Fruit fly (Drosophila melanogaster) whole organism, embryonic: ENCODE measurements around the gene CG14715.

Experiments used
- CG1024 ChIP-seq: fragments of 200-800 bp; sonication (Bioruptor generic); IDR thresholded peaks from 2 replicates; pipeline ENCODE4 v1.3.6; 2022; ENCODE audit warnings: missing biosample characterization, missing genetic modification characterization
- CG10654 ChIP-seq: fragments of 200-800 bp; sonication (Bioruptor generic); optimal IDR thresholded peaks from 2 replicates; lab custom pipeline; 2016; ENCODE audit warnings: missing biosample characterization, missing genetic modification characterization
- CG11504 ChIP-seq: fragments of 200-800 bp; sonication (Bioruptor generic); optimal IDR thresholded peaks from 3 replicates; lab custom pipeline; 2019; ENCODE audit warnings: missing biosample characterization, mild to moderate bottlenecking, missing genetic modification characterization, moderate library complexity
- CG12236 ChIP-seq: fragments of 200-800 bp; sonication (Bioruptor generic); optimal IDR thresholded peaks from 2 replicates; lab custom pipeline; 2016; ENCODE audit warnings: missing biosample characterization, missing genetic modification characterization
- CG1233 ChIP-seq: fragments of 200-800 bp; sonication (Bioruptor generic); optimal IDR thresholded peaks from 4 replicates; lab custom pipeline; 2018; ENCODE audit warnings: missing biosample characterization, mild to moderate bottlenecking, missing genetic modification characterization
- CG13287 ChIP-seq: fragments of 200-800 bp; sonication (Bioruptor generic); IDR thresholded peaks from 2 replicates; pipeline ENCODE4 v1.3.6; 2022; ENCODE audit warnings: missing biosample characterization, missing genetic modification characterization; ENCODE audit not compliant: partially characterized antibody
- CG13894 ChIP-seq: fragments of 200-800 bp; sonication (Bioruptor generic); optimal IDR thresholded peaks from 3 replicates; lab custom pipeline; 2018; ENCODE audit warnings: missing biosample characterization, mild to moderate bottlenecking, missing genetic modification characterization, moderate library complexity
- CG15601 ChIP-seq: fragments of 200-800 bp; sonication (Bioruptor generic); optimal IDR thresholded peaks from 3 replicates; lab custom pipeline; 2019; ENCODE audit warnings: missing biosample characterization, mild to moderate bottlenecking, missing genetic modification characterization, moderate library complexity
- CG2712 ChIP-seq: fragments of 200-800 bp; optimal IDR thresholded peaks from 3 replicates; lab custom pipeline; 2019; ENCODE audit warnings: missing biosample characterization, mild to moderate bottlenecking, missing genetic modification characterization, moderate library complexity
- CG3163 ChIP-seq: fragments of 200-800 bp; sonication (Bioruptor generic); optimal IDR thresholded peaks from 3 replicates; lab custom pipeline; 2016; ENCODE audit warnings: missing biosample characterization, missing genetic modification characterization
- CG33213 ChIP-seq: fragments of 200-800 bp; sonication (Bioruptor generic); optimal IDR thresholded peaks from 3 replicates; lab custom pipeline; 2016; ENCODE audit warnings: missing biosample characterization, missing genetic modification characterization
- CG4282 ChIP-seq: fragments of 200-800 bp; sonication (Bioruptor generic); optimal IDR thresholded peaks from 2 replicates; lab custom pipeline; 2016; ENCODE audit warnings: missing biosample characterization, missing genetic modification characterization
- CG43689 ChIP-seq: fragments of 200-800 bp; sonication (Bioruptor generic); IDR thresholded peaks from 2 replicates; pipeline ENCODE4 v1.3.6; 2022; ENCODE audit warnings: missing biosample characterization, missing genetic modification characterization
- CG4404 ChIP-seq: fragments of 200-800 bp; sonication (Bioruptor generic); IDR thresholded peaks from 2 replicates; pipeline ENCODE4 v1.3.6; 2022; ENCODE audit warnings: missing biosample characterization, missing genetic modification characterization
- CG4730 ChIP-seq: fragments of 200-800 bp; sonication (Bioruptor generic); IDR thresholded peaks from 2 replicates; pipeline ENCODE4 v1.3.6; 2022; ENCODE audit warnings: missing biosample characterization, missing genetic modification characterization
- CG5180 ChIP-seq: fragments of 200-800 bp; sonication (Bioruptor generic); optimal IDR thresholded peaks from 3 replicates; lab custom pipeline; 2017; ENCODE audit warnings: missing biosample characterization, missing genetic modification characterization, mild to moderate bottlenecking, moderate library complexity, missing genetic modification reagents
- CG6254 ChIP-seq: fragments of 200-800 bp; sonication (Bioruptor generic); optimal IDR thresholded peaks from 3 replicates; lab custom pipeline; 2017; ENCODE audit warnings: mild to moderate bottlenecking, missing biosample characterization, missing genetic modification reagents, missing genetic modification characterization
- CG7271 ChIP-seq: fragments of 200-800 bp; sonication (Bioruptor generic); optimal IDR thresholded peaks from 2 replicates; lab custom pipeline; 2018; ENCODE audit warnings: missing biosample characterization, mild to moderate bottlenecking, missing genetic modification characterization, moderate library complexity
- CG8290 ChIP-seq, 3 experiments: fragments of 200-800 bp; sonication (Bioruptor generic); optimal IDR thresholded peaks; 2 replicates each; lab custom pipeline; 2016 to 2019; ENCODE audit warnings: missing biosample characterization in 3 of 3, missing genetic modification characterization in 3 of 3, mild to moderate bottlenecking in 2 of 3, moderate library complexity in 1 of 3
- CG9609 ChIP-seq: fragments of 200-800 bp; sonication (Bioruptor generic); optimal IDR thresholded peaks from 3 replicates; lab custom pipeline; 2016; ENCODE audit warnings: missing biosample characterization, missing genetic modification characterization
- CG9932 ChIP-seq: fragments of 200-800 bp; sonication (Bioruptor generic); IDR thresholded peaks from 2 replicates; pipeline ENCODE4 v1.3.6; 2022; ENCODE audit warnings: missing biosample characterization, missing genetic modification characterization
- Dip2 ChIP-seq: fragments of 200-800 bp; sonication (Bioruptor generic); IDR thresholded peaks from 2 replicates; pipeline ENCODE4 v1.3.6; 2022; ENCODE audit warnings: missing biosample characterization, missing genetic modification characterization
- H15 ChIP-seq: fragments of 200-800 bp; sonication (Bioruptor generic); IDR thresholded peaks from 3 replicates; pipeline ENCODE4 v1.3.6; 2022; ENCODE audit warnings: missing biosample characterization, missing genetic modification characterization
- HHEX ChIP-seq: fragments of 200-800 bp; sonication (Bioruptor generic); optimal IDR thresholded peaks from 3 replicates; lab custom pipeline; 2017; ENCODE audit warnings: missing biosample characterization, mild to moderate bottlenecking, missing genetic modification characterization, missing genetic modification reagents
- Hmx ChIP-seq: fragments of 200-800 bp; sonication (Bioruptor generic); optimal IDR thresholded peaks from 2 replicates; lab custom pipeline; 2016; ENCODE audit warnings: missing biosample characterization, missing genetic modification characterization
- Max ChIP-seq: fragments of 200-800 bp; sonication (Bioruptor generic); optimal IDR thresholded peaks from 2 replicates; lab custom pipeline; 2016; ENCODE audit warnings: missing biosample characterization, mild to moderate bottlenecking, missing genetic modification characterization
- Nf-YA ChIP-seq: fragments of 200-800 bp; sonication (Bioruptor generic); IDR thresholded peaks from 2 replicates; pipeline ENCODE4 v1.3.6; 2022; ENCODE audit warnings: missing biosample characterization, missing genetic modification characterization
- Oaz ChIP-seq: fragments of 200-800 bp; sonication (Bioruptor generic); IDR thresholded peaks from 2 replicates; pipeline ENCODE4 v1.3.6; 2022; ENCODE audit warnings: missing biosample characterization, missing genetic modification characterization
- Pdp1 ChIP-seq, 2 experiments: fragments of 200-800 bp; sonication (Bioruptor generic); optimal IDR thresholded peaks; 3 replicates each; lab custom pipeline; 2016; ENCODE audit warnings: missing biosample characterization in 2 of 2, missing genetic modification characterization in 2 of 2, mild to moderate bottlenecking in 1 of 2, moderate library complexity in 1 of 2
- Xbp1 ChIP-seq: fragments of 200-800 bp; sonication (Bioruptor generic); optimal IDR thresholded peaks from 3 replicates; lab custom pipeline; 2016; ENCODE audit warnings: missing biosample characterization, mild to moderate bottlenecking, missing genetic modification characterization
- al ChIP-seq: fragments of 200-800 bp; sonication (Bioruptor generic); IDR thresholded peaks from 2 replicates; pipeline ENCODE4 v1.3.6; 2022; ENCODE audit warnings: missing biosample characterization, missing genetic modification characterization
- amos ChIP-seq: fragments of 200-800 bp; sonication (Bioruptor generic); IDR thresholded peaks from 2 replicates; pipeline ENCODE4 v1.3.6; 2022; ENCODE audit warnings: missing biosample characterization, missing genetic modification characterization; ENCODE audit not compliant: partially characterized antibody
- ato ChIP-seq: fragments of 200-800 bp; sonication (Bioruptor generic); IDR thresholded peaks from 2 replicates; pipeline ENCODE4 v1.3.6; 2022; ENCODE audit warnings: missing biosample characterization, missing genetic modification characterization; ENCODE audit not compliant: partially characterized antibody
- br ChIP-seq: fragments of >200 bp; optimal IDR thresholded peaks from 2 replicates; lab custom pipeline; 2017
- caup ChIP-seq: fragments of 200-800 bp; sonication (Bioruptor generic); optimal IDR thresholded peaks from 3 replicates; lab custom pipeline; 2017; ENCODE audit warnings: missing biosample characterization, mild to moderate bottlenecking, missing genetic modification characterization, moderate library complexity; ENCODE audit not compliant: severe bottlenecking
- dati ChIP-seq: fragments of 200-800 bp; sonication (Bioruptor generic); IDR thresholded peaks from 2 replicates; pipeline ENCODE4 v1.3.6; 2022; ENCODE audit warnings: missing biosample characterization, missing genetic modification characterization
- dmrt99B ChIP-seq: fragments of 200-800 bp; sonication (Bioruptor generic); optimal IDR thresholded peaks from 2 replicates; lab custom pipeline; 2018; ENCODE audit warnings: missing biosample characterization, mild to moderate bottlenecking, missing genetic modification characterization, moderate library complexity
- gt ChIP-seq: fragments of 200-800 bp; sonication (Bioruptor generic); IDR thresholded peaks from 2 replicates; pipeline ENCODE4 v1.3.6; 2022; ENCODE audit warnings: missing biosample characterization, missing genetic modification characterization
- jing ChIP-seq: fragments of 200-800 bp; sonication (Bioruptor generic); optimal IDR thresholded peaks from 2 replicates; lab custom pipeline; 2018; ENCODE audit warnings: missing biosample characterization, mild to moderate bottlenecking, missing genetic modification characterization
- nau ChIP-seq: fragments of 200-800 bp; sonication (Bioruptor generic); optimal IDR thresholded peaks from 3 replicates; lab custom pipeline; 2017; ENCODE audit warnings: missing biosample characterization, mild to moderate bottlenecking, missing genetic modification characterization, missing genetic modification reagents
- nerfin-2 ChIP-seq: fragments of 200-800 bp; sonication (Bioruptor generic); IDR thresholded peaks from 2 replicates; pipeline ENCODE4 v1.3.6; 2022; ENCODE audit warnings: missing biosample characterization, missing genetic modification characterization; ENCODE audit not compliant: partially characterized antibody
- onecut ChIP-seq: fragments of 200-800 bp; sonication (Bioruptor generic); IDR thresholded peaks from 2 replicates; pipeline ENCODE4 v1.3.6; 2022; ENCODE audit warnings: missing biosample characterization, missing genetic modification characterization
- phol ChIP-seq: fragments of 200-800 bp; sonication (Bioruptor generic); optimal IDR thresholded peaks from 3 replicates; lab custom pipeline; 2018; ENCODE audit warnings: missing biosample characterization, mild to moderate bottlenecking, missing genetic modification characterization, moderate library complexity
- prd ChIP-seq, 3 experiments: fragments of >200 bp in 2 of 3; fragments of 200-800 bp in 1 of 3; sonication (Bioruptor generic) in 1 of 3; optimal IDR thresholded peaks in 2 of 3; IDR thresholded peaks in 1 of 3; 2 replicates in 2 of 3; 3 replicates in 1 of 3; pipeline versions ENCODE4 v1.3.6 to Lab custom; 2017 to 2022; ENCODE audit warnings: missing biosample characterization in 1 of 3, missing genetic modification characterization in 1 of 3
- salm ChIP-seq: fragments of 200-800 bp; sonication (Bioruptor generic); optimal IDR thresholded peaks from 2 replicates; lab custom pipeline; 2018; ENCODE audit warnings: missing biosample characterization, mild to moderate bottlenecking, missing genetic modification characterization
- sens-2 ChIP-seq: fragments of 200-800 bp; sonication (Bioruptor generic); IDR thresholded peaks from 2 replicates; pipeline ENCODE4 v1.3.6; 2022; ENCODE audit warnings: missing biosample characterization, missing genetic modification characterization
- sisA ChIP-seq: fragments of 200-800 bp; sonication (Bioruptor generic); IDR thresholded peaks from 2 replicates; pipeline ENCODE4 v1.3.6; 2022; ENCODE audit warnings: missing biosample characterization, missing genetic modification characterization
- slp2 ChIP-seq: fragments of 200-800 bp; sonication (Bioruptor generic); optimal IDR thresholded peaks from 2 replicates; lab custom pipeline; 2016; ENCODE audit warnings: missing biosample characterization, missing genetic modification characterization
- so ChIP-seq: fragments of 200-800 bp; sonication (Bioruptor generic); IDR thresholded peaks from 3 replicates; pipeline ENCODE4 v1.3.6; 2022; ENCODE audit warnings: missing biosample characterization, missing genetic modification characterization
- zen2 ChIP-seq: fragments of 200-800 bp; sonication (Bioruptor generic); IDR thresholded peaks from 3 replicates; pipeline ENCODE4 v1.3.6; 2022; ENCODE audit warnings: missing biosample characterization, missing genetic modification characterization; ENCODE audit not compliant: partially characterized antibody

Gene CG14715

DNA sequence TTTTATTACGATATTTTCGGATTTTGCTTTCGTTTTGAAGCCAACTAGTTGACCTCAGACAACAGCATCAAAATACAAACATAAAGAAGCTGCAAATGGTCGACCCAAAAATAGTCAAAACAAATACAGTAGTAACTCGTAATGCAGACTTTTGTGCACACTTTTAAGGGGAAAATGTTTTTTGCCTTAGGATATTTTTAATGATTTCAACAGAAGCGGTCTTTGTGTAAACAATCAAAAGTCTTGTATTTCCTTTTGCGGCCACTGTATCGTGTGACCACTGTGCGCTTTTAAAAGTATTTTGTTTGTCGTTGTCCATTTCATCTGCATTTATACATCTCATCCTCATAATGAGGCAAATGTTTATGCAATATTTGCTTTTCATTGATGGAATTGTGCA is 24.6 kb upstream of the CG14715 start (continued):
- TF ChIP-seq CG6254 (peak; percentile 52), CG4282 (GFP tag; lab: Kevin White, UChicago) (peak; percentile 96), CG3163 (GFP tag; lab: Kevin White, UChicago) (peak; percentile 88), prd (optimal IDR thresholded peaks at IDR 0.05; lab: Kevin White, UChicago) (no peak), prd (GFP tag; IDR thresholded peaks at IDR 0.05; lab: Robert Waterston, UW) (peak; percentile 98), CG4404 (GFP tag; lab: Robert Waterston, UW) (peak; percentile 94), Dip2 (GFP tag; lab: Robert Waterston, UW) (peak; percentile 32; the same call in 1 of the 2 replicates), slp2 (GFP tag; lab: Kevin White, UChicago) (peak; percentile 94), sens-2 (GFP tag; lab: Robert Waterston, UW) (peak; percentile 88), CG13894 (tag; lab: Kevin White, UChicago) (peak; percentile 93), zen2 (GFP tag; lab: Robert Waterston, UW) (no peak), H15 (peak; percentile 96), sisA (GFP tag; lab: Robert Waterston, UW) (peak; percentile 98), CG5180 (GFP tag; lab: Kevin White, UChicago) (peak; percentile 83), CG7271 (peak; percentile 21), CG13287 (GFP tag; lab: Robert Waterston, UW) (no peak), amos (GFP tag; lab: Robert Waterston, UW) (no peak), jing (GFP tag; lab: Kevin White, UChicago) (peak; percentile 88), CG10654 (GFP tag; lab: Kevin White, UChicago) (peak; percentile 95), CG9932 (GFP tag; lab: Robert Waterston, UW) (peak; percentile 99), CG11504 (tag; lab: Kevin White, UChicago) (peak; percentile 95), CG8290 (GFP tag; optimal IDR thresholded peaks at IDR 0.05; lab: Kevin White, UChicago) (peak; percentile 81), CG8290 (tag; optimal IDR thresholded peaks at IDR 0.05; lab: Kevin White, UChicago) (peak; percentile 17 to 99), CG15601 (tag; lab: Kevin White, UChicago) (peak; percentile 63), al (GFP tag; lab: Robert Waterston, UW) (peak; percentile 97), CG9609 (peak; percentile 96), Nf-YA (GFP tag; lab: Robert Waterston, UW) (peak; percentile 93), Hmx (GFP tag; lab: Kevin White, UChicago) (peak; percentile 90), HHEX (peak; percentile 94), gt (GFP tag; lab: Robert Waterston, UW) (peak; percentile 73), phol (peak; percentile 88), so (GFP tag; lab: Robert Waterston, UW) (peak; percentile 97), Oaz (peak; percentile 97), Xbp1 (GFP tag; lab: Kevin White, UChicago) (peak; percentile 98), CG1233 (GFP tag; lab: Kevin White, UChicago) (peak; percentile 95), CG43689 (peak; percentile 95), CG33213 (GFP tag; lab: Kevin White, UChicago) (peak; percentile 97), Max (GFP tag; lab: Kevin White, UChicago) (peak; percentile 94), CG2712 (peak; percentile 89), ato (GFP tag; lab: Robert Waterston, UW) (no peak), Pdp1 (GFP tag; optimal IDR thresholded peaks at IDR 0.05; lab: Kevin White, UChicago) (peak; percentile 95 to 98), dmrt99B (peak; percentile 97), CG12236 (GFP tag; lab: Kevin White, UChicago) (peak; percentile 88), br (lab: Kevin White, UChicago) (no peak), salm (tag; lab: Kevin White, UChicago) (peak; percentile 86), CG4730 (peak; percentile 95), nau (peak; percentile 88), onecut (GFP tag; lab: Robert Waterston, UW) (peak; percentile 92), caup (peak; percentile 96), nerfin-2 (GFP tag; lab: Robert Waterston, UW) (no peak), CG1024 (GFP tag; lab: Robert Waterston, UW) (peak; percentile 89), dati (peak; percentile 95)
